Fruit fly (Drosophila melanogaster) whole organism, embryonic: ENCODE data around the gene drn.
A peak's percentile ranks its signal among the peaks of the same experiment; 100 is the strongest.

Source experiments
- Abd-B ChIP-seq: fragments of 200-800 bp; sonication (Bioruptor generic); optimal IDR thresholded peaks from 2 replicates; lab custom pipeline; 2018; ENCODE audit warnings: missing biosample characterization, mild to moderate bottlenecking, missing genetic modification characterization, moderate library complexity
- BtbVII ChIP-seq: fragments of 200-800 bp; sonication (Bioruptor generic); optimal IDR thresholded peaks from 3 replicates; lab custom pipeline; 2017; ENCODE audit warnings: missing biosample characterization, mild to moderate bottlenecking, missing genetic modification characterization
- CG10147 ChIP-seq: fragments of 200-800 bp; sonication (Bioruptor generic); optimal IDR thresholded peaks from 2 replicates; lab custom pipeline; 2019; ENCODE audit warnings: missing biosample characterization, mild to moderate bottlenecking, missing genetic modification characterization, moderate library complexity
- CG10431 ChIP-seq: fragments of 200-800 bp; sonication (Bioruptor generic); optimal IDR thresholded peaks from 3 replicates; lab custom pipeline; 2018; ENCODE audit warnings: missing biosample characterization, mild to moderate bottlenecking, missing genetic modification characterization
- CG10543 ChIP-seq: fragments of 200-800 bp; sonication (Bioruptor generic); optimal IDR thresholded peaks from 3 replicates; lab custom pipeline; 2017; ENCODE audit warnings: missing biosample characterization, mild to moderate bottlenecking, missing genetic modification characterization, moderate library complexity
- CG10654 ChIP-seq: fragments of 200-800 bp; sonication (Bioruptor generic); optimal IDR thresholded peaks from 2 replicates; lab custom pipeline; 2016; ENCODE audit warnings: missing biosample characterization, missing genetic modification characterization
- CG10979 ChIP-seq: fragments of 200-800 bp; sonication (Bioruptor generic); optimal IDR thresholded peaks from 2 replicates; lab custom pipeline; 2018; ENCODE audit warnings: missing biosample characterization, mild to moderate bottlenecking, missing genetic modification characterization, moderate library complexity
- CG11398 ChIP-seq: fragments of 200-800 bp; sonication (Bioruptor generic); optimal IDR thresholded peaks from 2 replicates; lab custom pipeline; 2016; ENCODE audit warnings: missing biosample characterization, missing genetic modification characterization
- CG12236 ChIP-seq: fragments of 200-800 bp; sonication (Bioruptor generic); optimal IDR thresholded peaks from 2 replicates; lab custom pipeline; 2016; ENCODE audit warnings: missing biosample characterization, missing genetic modification characterization
- CG14860 ChIP-seq: fragments of 200-800 bp; sonication (Bioruptor generic); IDR thresholded peaks from 3 replicates; pipeline ENCODE4 v1.3.6; 2022; ENCODE audit warnings: missing biosample characterization, missing genetic modification characterization; ENCODE audit not compliant: partially characterized antibody
- CG15011 ChIP-seq: fragments of 200-800 bp; sonication (Bioruptor generic); optimal IDR thresholded peaks from 3 replicates; lab custom pipeline; 2018; ENCODE audit warnings: missing biosample characterization, mild to moderate bottlenecking, missing genetic modification characterization
- CG15696 ChIP-seq: fragments of 200-800 bp; sonication (Bioruptor generic); optimal IDR thresholded peaks from 2 replicates; lab custom pipeline; 2019; ENCODE audit warnings: missing biosample characterization, mild to moderate bottlenecking, missing genetic modification characterization, moderate library complexity
- CG16863 ChIP-seq: fragments of 200-800 bp; sonication (Bioruptor generic); optimal IDR thresholded peaks from 3 replicates; lab custom pipeline; 2016; ENCODE audit warnings: missing biosample characterization, missing genetic modification characterization
- CG2712 ChIP-seq: fragments of 200-800 bp; optimal IDR thresholded peaks from 3 replicates; lab custom pipeline; 2019; ENCODE audit warnings: missing biosample characterization, mild to moderate bottlenecking, missing genetic modification characterization, moderate library complexity
- CG30403 ChIP-seq: fragments of 200-800 bp; sonication (Bioruptor generic); optimal IDR thresholded peaks from 3 replicates; lab custom pipeline; 2016; ENCODE audit warnings: missing biosample characterization, missing genetic modification characterization
- CG33557 ChIP-seq: fragments of 200-800 bp; sonication (Bioruptor generic); optimal IDR thresholded peaks from 2 replicates; lab custom pipeline; 2019; ENCODE audit warnings: missing biosample characterization, mild to moderate bottlenecking, missing genetic modification characterization, moderate library complexity
- CG34224 ChIP-seq: fragments of 200-800 bp; sonication (Bioruptor generic); IDR thresholded peaks from 3 replicates; pipeline ENCODE4 v1.3.6; 2022; ENCODE audit warnings: missing biosample characterization, missing genetic modification characterization; ENCODE audit not compliant: partially characterized antibody
- CG6683 ChIP-seq: fragments of 200-800 bp; sonication (Bioruptor generic); optimal IDR thresholded peaks from 2 replicates; lab custom pipeline; 2017; ENCODE audit warnings: missing biosample characterization, mild to moderate bottlenecking, missing genetic modification characterization, missing genetic modification reagents
- CG9215 ChIP-seq: fragments of 200-800 bp; sonication (Bioruptor generic); IDR thresholded peaks from 2 replicates; pipeline ENCODE4 v1.3.6; 2022; ENCODE audit warnings: missing biosample characterization, missing genetic modification characterization
- D ChIP-seq, 2 experiments: fragments of 200-800 bp in 1 of 2; fragments of >200 bp in 1 of 2; sonication (Bioruptor generic) in 1 of 2; optimal IDR thresholded peaks; 2 replicates in 1 of 2; 3 replicates in 1 of 2; lab custom pipeline; 2017; ENCODE audit warnings: mild to moderate bottlenecking in 1 of 2, missing biosample characterization in 1 of 2, missing genetic modification characterization in 1 of 2, missing genetic modification reagents in 1 of 2
- Deaf1 ChIP-seq: fragments of 200-800 bp; optimal IDR thresholded peaks from 3 replicates; lab custom pipeline; 2019; ENCODE audit warnings: missing biosample characterization, mild to moderate bottlenecking, missing genetic modification characterization, moderate library complexity
- Ets65A ChIP-seq: fragments of 200-800 bp; sonication (Bioruptor generic); peaks from one replicate; lab custom pipeline; 2016; ENCODE audit warnings: missing biosample characterization, missing genetic modification characterization
- HmgD ChIP-seq: fragments of 200-800 bp; sonication (Bioruptor generic); optimal IDR thresholded peaks from 3 replicates; lab custom pipeline; 2016; ENCODE audit warnings: missing biosample characterization, missing genetic modification characterization
- Kr ChIP-seq: fragments of 200-800 bp; sonication (Bioruptor generic); optimal IDR thresholded peaks from 2 replicates; lab custom pipeline; 2017; ENCODE audit warnings: missing biosample characterization, mild to moderate bottlenecking, missing genetic modification characterization
- Max ChIP-seq: fragments of 200-800 bp; sonication (Bioruptor generic); optimal IDR thresholded peaks from 2 replicates; lab custom pipeline; 2016; ENCODE audit warnings: missing biosample characterization, mild to moderate bottlenecking, missing genetic modification characterization
- Oli ChIP-seq: fragments of 200-800 bp; sonication (Bioruptor generic); optimal IDR thresholded peaks from 2 replicates; lab custom pipeline; 2018; ENCODE audit warnings: missing biosample characterization, mild to moderate bottlenecking, missing genetic modification characterization, moderate library complexity
- Scr ChIP-seq: fragments of 200-800 bp; sonication (Bioruptor generic); IDR thresholded peaks from 2 replicates; pipeline ENCODE4 v1.3.6; 2022; ENCODE audit warnings: missing biosample characterization, missing genetic modification characterization; ENCODE audit not compliant: partially characterized antibody
- Sin3A ChIP-seq: fragments of >200 bp; optimal IDR thresholded peaks from 2 replicates; lab custom pipeline; 2018
- Sox102F ChIP-seq: fragments of 200-800 bp; sonication (Bioruptor generic); optimal IDR thresholded peaks from 2 replicates; lab custom pipeline; 2018; ENCODE audit warnings: missing biosample characterization, mild to moderate bottlenecking, missing genetic modification characterization, moderate library complexity
- TFAM ChIP-seq: fragments of 200-800 bp; sonication (Bioruptor generic); optimal IDR thresholded peaks from 2 replicates; lab custom pipeline; 2017; ENCODE audit warnings: missing biosample characterization, missing genetic modification characterization, inconsistent platforms
- Xrp1 ChIP-seq: fragments of 200-800 bp; sonication (Bioruptor generic); IDR thresholded peaks from 2 replicates; pipeline ENCODE4 v1.3.6; 2022; ENCODE audit warnings: missing biosample characterization, missing genetic modification characterization
- abd-A ChIP-seq: fragments of 200-800 bp; sonication (Bioruptor generic); optimal IDR thresholded peaks from 3 replicates; lab custom pipeline; 2019; ENCODE audit warnings: missing biosample characterization, mild to moderate bottlenecking, missing genetic modification characterization, moderate library complexity
- chinmo ChIP-seq: fragments of 200-800 bp; sonication (Bioruptor generic); IDR thresholded peaks from 4 replicates; pipeline ENCODE4 v1.3.6; 2022; ENCODE audit warnings: missing biosample characterization, missing genetic modification characterization; ENCODE audit not compliant: partially characterized antibody
- disco-r ChIP-seq: fragments of 200-800 bp; sonication (Bioruptor generic); optimal IDR thresholded peaks from 2 replicates; lab custom pipeline; 2016; ENCODE audit warnings: missing biosample characterization, missing genetic modification characterization
- dmrt11E ChIP-seq: fragments of 200-800 bp; sonication (Bioruptor generic); optimal IDR thresholded peaks from 3 replicates; lab custom pipeline; 2018; ENCODE audit warnings: missing biosample characterization, mild to moderate bottlenecking, missing genetic modification characterization, moderate library complexity
- ems ChIP-seq: fragments of 200-800 bp; sonication (Bioruptor generic); optimal IDR thresholded peaks from 3 replicates; lab custom pipeline; 2016; ENCODE audit warnings: missing biosample characterization, missing genetic modification characterization
- gem ChIP-seq: fragments of 200-800 bp; sonication (Bioruptor generic); optimal IDR thresholded peaks from 2 replicates; lab custom pipeline; 2019; ENCODE audit warnings: missing biosample characterization, mild to moderate bottlenecking, missing genetic modification characterization, moderate library complexity
- grau ChIP-seq: fragments of 200-800 bp; optimal IDR thresholded peaks from 3 replicates; lab custom pipeline; 2019; ENCODE audit warnings: missing biosample characterization, mild to moderate bottlenecking, missing genetic modification characterization, moderate library complexity
- kah ChIP-seq: fragments of 200-800 bp; sonication (Bioruptor generic); optimal IDR thresholded peaks from 2 replicates; lab custom pipeline; 2018; ENCODE audit warnings: missing biosample characterization, mild to moderate bottlenecking, missing genetic modification characterization
- lbe ChIP-seq: fragments of 200-800 bp; sonication (Bioruptor generic); optimal IDR thresholded peaks from 2 replicates; lab custom pipeline; 2016; ENCODE audit warnings: missing biosample characterization, mild to moderate bottlenecking, missing genetic modification characterization
- lola ChIP-seq, 3 experiments: fragments of >200 bp in 2 of 3; fragments of 200-800 bp in 1 of 3; sonication (Bioruptor generic) in 1 of 3; optimal IDR thresholded peaks; 2 replicates each; lab custom pipeline; 2017 to 2019; ENCODE audit warnings: missing biosample characterization in 3 of 3, missing genetic modification characterization in 3 of 3, mild to moderate bottlenecking in 1 of 3, moderate library complexity in 1 of 3
- p53 ChIP-seq: fragments of 200-800 bp; sonication (Bioruptor generic); optimal IDR thresholded peaks from 2 replicates; lab custom pipeline; 2016; ENCODE audit warnings: missing biosample characterization, missing genetic modification characterization
- pan ChIP-seq, 4 experiments: fragments of >200 bp in 3 of 4; fragments of 200-800 bp in 1 of 4; sonication (Bioruptor generic) in 1 of 4; optimal IDR thresholded peaks in 3 of 4; IDR thresholded peaks in 1 of 4; 2 replicates each; pipeline versions ENCODE4 v1.3.6 to Lab custom; 2017 to 2022; ENCODE audit warnings: missing biosample characterization in 2 of 4, missing genetic modification characterization in 2 of 4, mixed read lengths in 1 of 4
- pros ChIP-seq: fragments of 200-800 bp; sonication (Bioruptor generic); optimal IDR thresholded peaks from 3 replicates; lab custom pipeline; 2019; ENCODE audit warnings: missing biosample characterization, mild to moderate bottlenecking, missing genetic modification characterization, moderate library complexity
- sens ChIP-seq: fragments of 200-800 bp; sonication (Bioruptor generic); peaks from one replicate; lab custom pipeline; 2016; ENCODE audit warnings: missing biosample characterization, missing genetic modification characterization
- sqz ChIP-seq: fragments of 200-800 bp; sonication (Bioruptor generic); optimal IDR thresholded peaks from 3 replicates; lab custom pipeline; 2018; ENCODE audit warnings: missing biosample characterization, mild to moderate bottlenecking, missing genetic modification characterization
- sr ChIP-seq: fragments of 200-800 bp; sonication (Bioruptor generic); IDR thresholded peaks from 3 replicates; pipeline ENCODE4 v1.3.6; 2022; ENCODE audit warnings: missing biosample characterization, missing genetic modification characterization
- ttk ChIP-seq: fragments of 200-800 bp; sonication (Bioruptor generic); IDR thresholded peaks from 2 replicates; pipeline ENCODE4 v2.1.2; 2022; ENCODE audit warnings: missing biosample characterization, missing genetic modification characterization
- zf30C ChIP-seq: fragments of 200-800 bp; sonication (Bioruptor generic); optimal IDR thresholded peaks from 3 replicates; lab custom pipeline; 2018; ENCODE audit warnings: missing biosample characterization, mild to moderate bottlenecking, missing genetic modification characterization

drn gene

dm6 chr3R:9349267-9349820 lies 9.3 kb downstream of the drn start (continued):
- TF ChIP-seq Scr (GFP tag; lab: Robert Waterston, UW) (no peak), CG10654 (GFP tag; lab: Kevin White, UChicago) (no peak), CG15696 (tag; lab: Kevin White, UChicago) (peak; percentile 48), abd-A (tag; lab: Kevin White, UChicago) (no peak), CG9215 (GFP tag; lab: Robert Waterston, UW) (no peak), sr (GFP tag; lab: Robert Waterston, UW) (no peak), CG34224 (GFP tag; lab: Robert Waterston, UW) (no peak), Sox102F (no peak), sqz (peak; percentile 28), HmgD (no peak), CG6683 (GFP tag; lab: Kevin White, UChicago) (no peak), CG14860 (GFP tag; lab: Robert Waterston, UW) (no peak), CG2712 (peak; percentile 26), CG30403 (no peak), Oli (tag; lab: Kevin White, UChicago) (no peak), CG10543 (GFP tag; lab: Kevin White, UChicago) (no peak), CG10431 (no peak), sens (GFP tag; lab: Kevin White, UChicago) (peak; percentile 81), p53 (GFP tag; lab: Kevin White, UChicago) (no peak), Abd-B (no peak), D (optimal IDR thresholded peaks at IDR 0.05; lab: Kevin White, UChicago) (no peak), D (GFP tag; optimal IDR thresholded peaks at IDR 0.05; lab: Kevin White, UChicago) (no peak), ttk (no peak), CG12236 (no peak), ems (GFP tag; lab: Kevin White, UChicago) (no peak), Max (GFP tag; lab: Kevin White, UChicago) (no peak), grau (peak; percentile 91), BtbVII (GFP tag; lab: Kevin White, UChicago) (no peak), dmrt11E (tag; lab: Kevin White, UChicago) (peak; percentile 24), Deaf1 (tag; lab: Kevin White, UChicago) (no peak), CG10147 (GFP tag; lab: Kevin White, UChicago) (no peak), CG10979 (tag; lab: Kevin White, UChicago) (peak; percentile 17), Kr (GFP tag; lab: Kevin White, UChicago) (peak; percentile 56), lbe (GFP tag; lab: Kevin White, UChicago) (no peak), pros (GFP tag; lab: Kevin White, UChicago) (peak; percentile 17), CG16863 (GFP tag; lab: Kevin White, UChicago) (no peak), pan (optimal IDR thresholded peaks at IDR 0.05; lab: Kevin White, UChicago) (no peak), pan (GFP tag; optimal IDR thresholded peaks at IDR 0.05 in 1 of 2, IDR thresholded peaks at IDR 0.05 in 1 of 2) (peak in 1 of 2 experiments; percentile 17), TFAM (GFP tag; lab: Kevin White, UChicago) (no peak), Ets65A (no peak), CG33557 (no peak), Xrp1 (GFP tag; lab: Robert Waterston, UW) (peak; percentile 21; the same call in 1 of the 2 replicates), chinmo (GFP tag; lab: Robert Waterston, UW) (no peak), zf30C (GFP tag; lab: Kevin White, UChicago) (no peak), lola (GFP tag; optimal IDR thresholded peaks at IDR 0.05; lab: Kevin White, UChicago) (peak in 1 of 3 experiments; percentile 0), kah (GFP tag; lab: Kevin White, UChicago) (no peak), disco-r (GFP tag; lab: Kevin White, UChicago) (no peak), CG15011 (no peak), CG11398 (no peak), Sin3A (lab: Kevin White, UChicago) (no peak), gem (no peak)
